Fruit fly (Drosophila melanogaster) whole organism: ENCODE data around the gene Drak.

ENCODE experiments used
- CG8478 ChIP-seq: fragments of >200 bp; optimal IDR thresholded peaks from 2 replicates; lab custom pipeline; 2018; ENCODE audit warnings: inconsistent platforms
- Dll ChIP-seq: fragments of >200 bp; optimal IDR thresholded peaks from 2 replicates; lab custom pipeline; 2017
- EcR ChIP-seq, 2 experiments: fragments of >200 bp; optimal IDR thresholded peaks; 2 replicates each; lab custom pipeline; 2017; ENCODE audit warnings: missing biosample characterization in 2 of 2, missing genetic modification characterization in 2 of 2, missing genetic modification reagents in 2 of 2
- pan ChIP-seq: fragments of >200 bp; optimal IDR thresholded peaks from 2 replicates; lab custom pipeline; 2017
- psq ChIP-seq: fragments of >200 bp; optimal IDR thresholded peaks from 2 replicates; lab custom pipeline; 2017
- usp ChIP-seq: fragments of >200 bp; optimal IDR thresholded peaks from 2 replicates; lab custom pipeline; 2017; ENCODE audit warnings: missing biosample characterization, missing genetic modification characterization, mixed read lengths

dm6 chrX:11515550-11515949 is 22.6 kb downstream of the Drak start:
- TF ChIP-seq psq (lab: Kevin White, UChicago) (no peak), EcR (GFP tag; optimal IDR thresholded peaks at IDR 0.05; lab: Kevin White, UChicago) (no peak), usp (GFP tag; lab: Kevin White, UChicago) (no peak), pan (lab: Kevin White, UChicago) (no peak), CG8478 (lab: Kevin White, UChicago) (no peak), Dll (lab: Kevin White, UChicago) (no peak)
